Worm (Caenorhabditis elegans): ENCODE measurements around the gene nhr-11.
A peak's percentile ranks its signal among the peaks of the same experiment; 100 is the strongest.

Gene nhr-11

ce11 chrIV:9070188-9070587 is 385 bp downstream of the nhr-11 start:
- TF ChIP-seq egl-27 (tag; optimal IDR thresholded peaks at IDR 0.05): no peak
- no peak for TF ChIP-seq nhr-76 (tag; optimal IDR thresholded peaks at IDR 0.05)
- TF ChIP-seq pqm-1 (tag; optimal IDR thresholded peaks at IDR 0.05): peak; percentile 84
- TF ChIP-seq nhr-25 (tag; optimal IDR thresholded peaks at IDR 0.05): no peak
- TF ChIP-seq zag-1 (tag; optimal IDR thresholded peaks at IDR 0.05): no peak
- TF ChIP-seq pha-4 (tag; optimal IDR thresholded peaks at IDR 0.05): peak; percentile 30
- TF ChIP-seq ztf-4 (tag; optimal IDR thresholded peaks at IDR 0.05): no peak
- TF ChIP-seq ztf-11 (tag; optimal IDR thresholded peaks at IDR 0.05): no peak
- no peak for TF ChIP-seq nhr-43 (tag; optimal IDR thresholded peaks at IDR 0.05; ENCODE audit: poor library complexity, severe bottlenecking)
- no peak for TF ChIP-seq tbx-2 (tag; optimal IDR thresholded peaks at IDR 0.05)
- TF ChIP-seq elt-2 (tag; optimal IDR thresholded peaks at IDR 0.05): peak; percentile 82
- no peak for TF ChIP-seq nhr-11 (tag; optimal IDR thresholded peaks at IDR 0.05)
- TF ChIP-seq snpc-4 (tag; optimal IDR thresholded peaks at IDR 0.05): no peak
- no peak for TF ChIP-seq ZK546.5 (tag; optimal IDR thresholded peaks at IDR 0.05)
- no peak for TF ChIP-seq elt-3 (tag; optimal IDR thresholded peaks at IDR 0.05)

- TF ChIP-seq nhr-67 (tag; optimal IDR thresholded peaks at IDR 0.05) (no peak), jun-1 (tag; optimal IDR thresholded peaks at IDR 0.05) (peak; percentile 29), unc-39 (tag; optimal IDR thresholded peaks at IDR 0.05) (no peak), nhr-25 (tag; optimal IDR thresholded peaks at IDR 0.05) (peak; percentile 80), snpc-4 (tag; optimal IDR thresholded peaks at IDR 0.05) (peak; percentile 78), lin-39 (tag; optimal IDR thresholded peaks at IDR 0.05) (peak; percentile 64), pha-4 (tag; optimal IDR thresholded peaks at IDR 0.05) (peak; percentile 79), nhr-23 (tag; optimal IDR thresholded peaks at IDR 0.05) (peak; percentile 86), pqm-1 (tag; optimal IDR thresholded peaks at IDR 0.05) (peak; percentile 9), lin-15B (tag; optimal IDR thresholded peaks at IDR 0.05) (peak; percentile 72), nhr-28 (tag; optimal IDR thresholded peaks at IDR 0.05) (no peak), lsy-12 (tag; optimal IDR thresholded peaks at IDR 0.05) (peak; percentile 64), nfya-1 (tag; optimal IDR thresholded peaks at IDR 0.05; ENCODE audit: insufficient read depth) (peak; percentile 80), R02D3.7 (tag; optimal IDR thresholded peaks at IDR 0.05) (peak; percentile 54), elt-2 (tag; optimal IDR thresholded peaks at IDR 0.05) (peak; percentile 35), hmg-11 (tag; optimal IDR thresholded peaks at IDR 0.05) (peak; percentile 42), eor-1 (tag; optimal IDR thresholded peaks at IDR 0.05) (no peak), nhr-43 (tag; optimal IDR thresholded peaks at IDR 0.05; ENCODE audit: poor library complexity, severe bottlenecking) (peak; percentile 96), nhr-11 (tag; optimal IDR thresholded peaks at IDR 0.05) (no peak), egl-27 (tag; optimal IDR thresholded peaks at IDR 0.05) (no peak), unc-62 (GFP tag; optimal IDR thresholded peaks at IDR 0.05) (no peak), tbx-2 (tag; optimal IDR thresholded peaks at IDR 0.05) (no peak), fkh-10 (GFP tag; optimal IDR thresholded peaks at IDR 0.05) (peak; percentile 71)
Measured at ce11 chrIV:9074244-9074723, 4.5 kb downstream of the nhr-11 start, which contains the start of gene mppb-1. mppb-1 (plus strand) TSS chrIV:9074673.

- no peak for TF ChIP-seq fkh-2 (tag; optimal IDR thresholded peaks at IDR 0.05)
Measured at ce11 chrIV:9078469-9078868, 8.7 kb downstream of the nhr-11 start, which contains the start of gene mans-4. mans-4 (minus strand) TSS chrIV:9078569.

- TF ChIP-seq nfya-1 (tag; optimal IDR thresholded peaks at IDR 0.05; ENCODE audit: insufficient read depth): no peak
- TF ChIP-seq pqm-1 (tag; optimal IDR thresholded peaks at IDR 0.05): no peak
- TF ChIP-seq egl-5 (tag; optimal IDR thresholded peaks at IDR 0.05): peak; percentile 70
Measured at ce11 chrIV:9079330-9079729, 9.5 kb downstream of the nhr-11 start.

ce11 chrIV:9080201-9080600 is 10.4 kb downstream of the nhr-11 start:
- TF ChIP-seq nfya-1 (tag; optimal IDR thresholded peaks at IDR 0.05; ENCODE audit: insufficient read depth) (peak; percentile 7), nhr-67 (tag; optimal IDR thresholded peaks at IDR 0.05) (no peak), aly-2 (tag; optimal IDR thresholded peaks at IDR 0.05) (no peak), egl-5 (tag; optimal IDR thresholded peaks at IDR 0.05) (peak; percentile 59)

- TF ChIP-seq elt-3 (tag; optimal IDR thresholded peaks at IDR 0.05): no peak
- TF ChIP-seq nhr-28 (tag; optimal IDR thresholded peaks at IDR 0.05): no peak
- no peak for TF ChIP-seq fos-1 (tag; optimal IDR thresholded peaks at IDR 0.05)
- TF ChIP-seq nhr-76 (tag; optimal IDR thresholded peaks at IDR 0.05): no peak
- TF ChIP-seq pqm-1 (tag; optimal IDR thresholded peaks at IDR 0.05): no peak
- no peak for TF ChIP-seq zag-1 (tag; optimal IDR thresholded peaks at IDR 0.05)
- no peak for TF ChIP-seq ceh-28 (tag; optimal IDR thresholded peaks at IDR 0.05)
- TF ChIP-seq fkh-2 (tag; optimal IDR thresholded peaks at IDR 0.05): no peak
Measured at ce11 chrIV:9082055-9082454, 12.3 kb downstream of the nhr-11 start, which contains the start of gene twk-8. twk-8 (plus strand) TSS chrIV:9082355.

Data from whole organism, L3 larva.